Worm (Caenorhabditis elegans): ENCODE measurements around the gene T01D1.4.

T01D1.4 gene

ce11 chrII:178993-179392 lies at the start of gene T01D1.4:
T01D1.4 (minus strand) TSS chrII:179093.
- TF ChIP-seq ces-1 (GFP tag; optimal IDR thresholded peaks at IDR 0.05) (no peak), sptf-1 (tag; optimal IDR thresholded peaks at IDR 0.05) (no peak), drap-1 (GFP tag; optimal IDR thresholded peaks at IDR 0.05) (no peak), blmp-1 (tag; optimal IDR thresholded peaks at IDR 0.05) (no peak), nhr-76 (tag; optimal IDR thresholded peaks at IDR 0.05) (no peak), snpc-4 (tag; optimal IDR thresholded peaks at IDR 0.05) (no peak), nhr-28 (tag; optimal IDR thresholded peaks at IDR 0.05) (no peak)

- TF ChIP-seq ham-2 (GFP tag; optimal IDR thresholded peaks at IDR 0.05) (peak; percentile 61), hlh-1 (tag; optimal IDR thresholded peaks at IDR 0.05) (peak; percentile 68), ceh-83 (GFP tag; optimal IDR thresholded peaks at IDR 0.05) (no peak), sptf-1 (tag; optimal IDR thresholded peaks at IDR 0.05) (peak; percentile 43), flh-1 (GFP tag; optimal IDR thresholded peaks at IDR 0.05) (no peak), ztf-11 (tag; optimal IDR thresholded peaks at IDR 0.05) (peak; percentile 18), unc-62 (GFP tag; optimal IDR thresholded peaks at IDR 0.05) (peak; percentile 94), unc-120 (tag; optimal IDR thresholded peaks at IDR 0.05; ENCODE audit: poor library complexity, severe bottlenecking) (peak; percentile 60), mls-2 (tag; optimal IDR thresholded peaks at IDR 0.05) (peak; percentile 53)
Observed at ce11 chrII:221212-221611, 42.3 kb upstream of the T01D1.4 start.

ce11 chrII:220602-221001 lies 41.7 kb upstream of the T01D1.4 start, which contains the start of gene ubxn-3:
ubxn-3 (minus strand) TSS chrII:220667.
- TF ChIP-seq unc-120 (tag; optimal IDR thresholded peaks at IDR 0.05; ENCODE audit: poor library complexity, severe bottlenecking) (no peak), nhr-76 (tag; optimal IDR thresholded peaks at IDR 0.05) (no peak), ztf-11 (tag; optimal IDR thresholded peaks at IDR 0.05) (no peak), lin-13 (tag; optimal IDR thresholded peaks at IDR 0.05) (no peak), ceh-83 (GFP tag; optimal IDR thresholded peaks at IDR 0.05) (no peak), nhr-28 (tag; optimal IDR thresholded peaks at IDR 0.05) (no peak), ham-2 (GFP tag; optimal IDR thresholded peaks at IDR 0.05) (no peak), unc-39 (tag; optimal IDR thresholded peaks at IDR 0.05) (no peak), flh-1 (GFP tag; optimal IDR thresholded peaks at IDR 0.05) (no peak), mls-2 (tag; optimal IDR thresholded peaks at IDR 0.05) (no peak)

ce11 chrII:219846-220503 lies 41.1 kb upstream of the T01D1.4 start:
- TF ChIP-seq M03D4.4 (tag; optimal IDR thresholded peaks at IDR 0.05): no peak
- no peak for TF ChIP-seq mls-2 (tag; optimal IDR thresholded peaks at IDR 0.05)
- TF ChIP-seq mab-5 (tag; optimal IDR thresholded peaks at IDR 0.05): no peak
- no peak for TF ChIP-seq cnd-1 (tag; optimal IDR thresholded peaks at IDR 0.05)
- TF ChIP-seq zip-8 (tag; optimal IDR thresholded peaks at IDR 0.05): no peak
- no peak for TF ChIP-seq unc-62 (GFP tag; optimal IDR thresholded peaks at IDR 0.05)
- TF ChIP-seq ham-2 (GFP tag; optimal IDR thresholded peaks at IDR 0.05): peak; percentile 21

ce11 chrII:217308-217707 lies 38.4 kb upstream of the T01D1.4 start:
- TF ChIP-seq nhr-76 (tag; optimal IDR thresholded peaks at IDR 0.05): no peak
- TF ChIP-seq ztf-11 (tag; optimal IDR thresholded peaks at IDR 0.05): no peak
- no peak for TF ChIP-seq nhr-28 (tag; optimal IDR thresholded peaks at IDR 0.05)
- TF ChIP-seq cnd-1 (tag; optimal IDR thresholded peaks at IDR 0.05): no peak
- no peak for TF ChIP-seq zip-8 (tag; optimal IDR thresholded peaks at IDR 0.05)
- TF ChIP-seq mep-1 (tag; optimal IDR thresholded peaks at IDR 0.05): no peak
- no peak for TF ChIP-seq lsy-2 (tag; optimal IDR thresholded peaks at IDR 0.05)
- TF ChIP-seq pha-4 (tag; optimal IDR thresholded peaks at IDR 0.05): no peak
- TF ChIP-seq ces-1 (GFP tag; optimal IDR thresholded peaks at IDR 0.05): no peak
- TF ChIP-seq nhr-12 (tag; optimal IDR thresholded peaks at IDR 0.05): no peak
- no peak for TF ChIP-seq nhr-2 (tag; optimal IDR thresholded peaks at IDR 0.05)
- TF ChIP-seq M03D4.4 (tag; optimal IDR thresholded peaks at IDR 0.05): no peak
- no peak for TF ChIP-seq drap-1 (GFP tag; optimal IDR thresholded peaks at IDR 0.05)
- TF ChIP-seq nhr-237 (tag; optimal IDR thresholded peaks at IDR 0.05): no peak
- no peak for TF ChIP-seq unc-62 (GFP tag; optimal IDR thresholded peaks at IDR 0.05)
- no peak for TF ChIP-seq elt-1 (tag; optimal IDR thresholded peaks at IDR 0.05; ENCODE audit: borderline replicate concordance, insufficient read depth)
- no peak for TF ChIP-seq lin-32 (GFP tag; optimal IDR thresholded peaks at IDR 0.05)
- no peak for TF ChIP-seq sem-2 (GFP tag; optimal IDR thresholded peaks at IDR 0.05)
- TF ChIP-seq ceh-39 (tag; optimal IDR thresholded peaks at IDR 0.05): no peak
- no peak for TF ChIP-seq tbx-8 (GFP tag; optimal IDR thresholded peaks at IDR 0.05)
